Worm (Caenorhabditis elegans): ENCODE results near the gene F40G12.11.
"Not testable (repeated sequence)": the region's sequence is repeated elsewhere in the genome, so short reads cannot be mapped to it uniquely, and the experiment has no call there.

The F40G12.11 gene

ce11 chrV:14296499-14296898 lies 10.5 kb downstream of the F40G12.11 start, which contains the start of gene F14D7.3:
Gene F14D7.3 (plus strand): TSS chrV:14296799.
- TF ChIP-seq ztf-22 (GFP tag; optimal IDR thresholded peaks at IDR 0.05) (no peak), nfya-2 (GFP tag; IDR thresholded peaks at IDR 0.05) (no peak)

- TF ChIP-seq ztf-28 (GFP tag; IDR thresholded peaks at IDR 0.05) (no peak), let-607 (tag; optimal IDR thresholded peaks at IDR 0.05) (no peak), attf-3 (GFP tag; conservative IDR thresholded peaks at IDR 0.05) (no peak), mes-4 (tag; optimal IDR thresholded peaks at IDR 0.05) (no peak), ceh-91 (GFP tag; IDR thresholded peaks at IDR 0.05) (no peak), aptf-2 (GFP tag; conservative IDR thresholded peaks at IDR 0.05) (no peak), gei-17 (GFP tag; optimal IDR thresholded peaks at IDR 0.05) (no peak), him-1 (tag; optimal IDR thresholded peaks at IDR 0.05) (no peak), egl-44 (GFP tag; IDR thresholded peaks at IDR 0.05) (no peak), dpl-1 (GFP tag; optimal IDR thresholded peaks at IDR 0.05) (no peak), ceh-40 (GFP tag; IDR thresholded peaks at IDR 0.05) (no peak), D2030.7 (GFP tag; IDR thresholded peaks at IDR 0.05) (no peak), tbx-9 (tag; optimal IDR thresholded peaks at IDR 0.05; ENCODE audit: borderline replicate concordance) (no peak), lin-26 (GFP tag; IDR thresholded peaks at IDR 0.05) (no peak), rpc-1 (optimal IDR thresholded peaks at IDR 0.05) (no peak), rpc-1 (tag; optimal IDR thresholded peaks at IDR 0.05) (no peak), attf-5 (GFP tag; optimal IDR thresholded peaks at IDR 0.05) (no peak), rcor-1 (GFP tag; IDR thresholded peaks at IDR 0.05) (no peak), ceh-27 (GFP tag; optimal IDR thresholded peaks at IDR 0.05) (no peak), B0019.2 (GFP tag; conservative IDR thresholded peaks at IDR 0.05) (no peak), akir-1 (GFP tag; optimal IDR thresholded peaks at IDR 0.05) (no peak)
Observed at ce11 chrV:14299569-14300064, 13.6 kb downstream of the F40G12.11 start, which contains the start of the genes spig-3 and F14D7.12. Gene spig-3 (minus strand): TSS chrV:14299669. Gene F14D7.12 (plus strand): TSS chrV:14300014.

ce11 chrV:14301076-14301475 lies 15.1 kb downstream of the F40G12.11 start, which contains the start of gene F14D7.6:
Gene F14D7.6 (plus strand): TSS chrV:14301413.
- TF ChIP-seq ztf-18 (tag; optimal IDR thresholded peaks at IDR 0.05) (no peak), ceh-100 (GFP tag; IDR thresholded peaks at IDR 0.05) (no peak), F57A8.1 (GFP tag; optimal IDR thresholded peaks at IDR 0.05) (no peak), lin-54 (GFP tag; optimal IDR thresholded peaks at IDR 0.05) (no peak), nhr-80 (tag; optimal IDR thresholded peaks at IDR 0.05) (peak; percentile 21), F39B2.1 (GFP tag; IDR thresholded peaks at IDR 0.05) (no peak), cebp-1 (GFP tag; IDR thresholded peaks at IDR 0.05) (no peak), cebp-1 (tag; optimal IDR thresholded peaks at IDR 0.05) (no peak)

ce11 chrV:14306771-14307170 lies 20.8 kb downstream of the F40G12.11 start, which contains the start of gene spig-4:
Gene spig-4 (minus strand): TSS chrV:14306871.
- TF ChIP-seq rpc-1 (optimal IDR thresholded peaks at IDR 0.05); rpc-1 (tag; optimal IDR thresholded peaks at IDR 0.05); somi-1 (GFP tag; optimal IDR thresholded peaks at IDR 0.05); madf-8 (GFP tag; conservative IDR thresholded peaks at IDR 0.05): not testable (repeated sequence)

ce11 chrV:14308164-14308563 lies 22.2 kb downstream of the F40G12.11 start, which contains the start of gene spig-5:
Gene spig-5 (plus strand): TSS chrV:14308464.
- TF ChIP-seq unc-62 (GFP tag; optimal IDR thresholded peaks at IDR 0.05); Y79H2A.3 (GFP tag; conservative IDR thresholded peaks at IDR 0.05); ztf-3 (GFP tag; optimal IDR thresholded peaks at IDR 0.05): not testable (repeated sequence)
